Worm (Caenorhabditis elegans) whole organism, L3 larva: Measurements from ENCODE around the gene crt-1.

Experiments used
- R02D3.7 ChIP-seq: fragments of 150-350 bp; optimal IDR thresholded peaks from 2 replicates; lab custom pipeline; 2014; ENCODE audit warnings: missing biosample characterization, missing genetic modification characterization
- aly-2 ChIP-seq: fragments of 150-350 bp; optimal IDR thresholded peaks from 2 replicates; lab custom pipeline; 2014; ENCODE audit warnings: missing biosample characterization, missing genetic modification characterization
- ama-1 ChIP-seq: fragments of 150-350 bp; optimal IDR thresholded peaks from 2 replicates; lab custom pipeline; 2018
- ceh-28 ChIP-seq: fragments of 150-350 bp; optimal IDR thresholded peaks from 2 replicates; lab custom pipeline; 2014; ENCODE audit warnings: missing biosample characterization, missing genetic modification reagents, missing genetic modification characterization
- ceh-82 ChIP-seq: fragments of 150-350 bp; optimal IDR thresholded peaks from 2 replicates; lab custom pipeline; 2014; ENCODE audit warnings: missing biosample characterization, missing genetic modification characterization
- egl-27 ChIP-seq: sonication (generic microtip); optimal IDR thresholded peaks from 4 replicates; lab custom pipeline; 2017; ENCODE audit warnings: missing biosample characterization, missing genetic modification reagents, missing genetic modification characterization
- egl-5 ChIP-seq: fragments of 150-350 bp; optimal IDR thresholded peaks from 2 replicates; lab custom pipeline; 2017; ENCODE audit warnings: missing biosample characterization, missing genetic modification reagents, missing genetic modification characterization, inconsistent platforms
- elt-1 ChIP-seq: fragments of 150-350 bp; optimal IDR thresholded peaks from 2 replicates; lab custom pipeline; 2014; ENCODE audit warnings: missing biosample characterization, missing genetic modification characterization
- elt-2 ChIP-seq: sonication (generic microtip); optimal IDR thresholded peaks from 2 replicates; lab custom pipeline; 2016; ENCODE audit warnings: missing genetic modification reagents, mild to moderate bottlenecking, missing genetic modification characterization, missing compliant biosample characterization
- elt-3 ChIP-seq, 3 experiments: fragments of 150-350 bp in 1 of 3; sonication (generic microtip) in 2 of 3; optimal IDR thresholded peaks; 2 replicates in 2 of 3; 4 replicates in 1 of 3; lab custom pipeline; 2014 to 2017; ENCODE audit warnings: missing biosample characterization in 3 of 3, missing genetic modification characterization in 3 of 3
- eor-1 ChIP-seq, 2 experiments: fragments of 150-350 bp; optimal IDR thresholded peaks; 2 replicates each; lab custom pipeline; 2014 to 2018; ENCODE audit warnings: missing biosample characterization in 2 of 2, missing genetic modification characterization in 2 of 2
- fkh-10 ChIP-seq: sonication (generic microtip); optimal IDR thresholded peaks from 2 replicates; lab custom pipeline; 2017; ENCODE audit warnings: missing biosample characterization, missing genetic modification reagents, missing genetic modification characterization
- fos-1 ChIP-seq: fragments of 150-350 bp; optimal IDR thresholded peaks from 2 replicates; lab custom pipeline; 2014; ENCODE audit warnings: missing biosample characterization, missing genetic modification characterization
- hmg-11 ChIP-seq: sonication (generic microtip); optimal IDR thresholded peaks from 2 replicates; lab custom pipeline; 2016; ENCODE audit warnings: missing genetic modification characterization, missing compliant biosample characterization
- jun-1 ChIP-seq: fragments of 150-350 bp; optimal IDR thresholded peaks from 2 replicates; lab custom pipeline; 2014; ENCODE audit warnings: missing biosample characterization, missing genetic modification reagents, missing genetic modification characterization
- lin-15B ChIP-seq: fragments of 150-350 bp; optimal IDR thresholded peaks from 2 replicates; lab custom pipeline; 2014; ENCODE audit warnings: missing biosample characterization, missing genetic modification characterization
- lin-39 ChIP-seq: fragments of 150-350 bp; optimal IDR thresholded peaks from 2 replicates; lab custom pipeline; 2018; ENCODE audit warnings: missing biosample characterization, missing genetic modification reagents, missing genetic modification characterization
- lsy-12 ChIP-seq: sonication (generic microtip); optimal IDR thresholded peaks from 2 replicates; lab custom pipeline; 2016; ENCODE audit warnings: mild to moderate bottlenecking, missing genetic modification characterization, missing compliant biosample characterization
- mdl-1 ChIP-seq: fragments of 150-350 bp; optimal IDR thresholded peaks from 2 replicates; lab custom pipeline; 2014; ENCODE audit warnings: missing biosample characterization, missing genetic modification characterization
- mml-1 ChIP-seq: fragments of 150-350 bp; sonication (generic microtip); optimal IDR thresholded peaks from 3 replicates; lab custom pipeline; 2014; ENCODE audit warnings: missing biosample characterization, missing genetic modification characterization
- nfya-1 ChIP-seq: sonication (generic microtip); optimal IDR thresholded peaks from 2 replicates; lab custom pipeline; 2017; ENCODE audit warnings: missing genetic modification characterization, mild to moderate bottlenecking, missing compliant biosample characterization, antibody characterized with exemption, moderate library complexity; ENCODE audit not compliant: insufficient read depth
- nhr-11 ChIP-seq: fragments of 150-350 bp; optimal IDR thresholded peaks from 2 replicates; lab custom pipeline; 2014; ENCODE audit warnings: missing biosample characterization, missing genetic modification characterization
- nhr-12 ChIP-seq: fragments of 150-350 bp; optimal IDR thresholded peaks from 2 replicates; lab custom pipeline; 2014; ENCODE audit warnings: missing biosample characterization, missing genetic modification characterization
- nhr-23 ChIP-seq: fragments of 150-350 bp; optimal IDR thresholded peaks from 2 replicates; lab custom pipeline; 2014; ENCODE audit warnings: missing biosample characterization, missing genetic modification reagents, missing genetic modification characterization
- nhr-237 ChIP-seq: fragments of 150-350 bp; optimal IDR thresholded peaks from 2 replicates; lab custom pipeline; 2014; ENCODE audit warnings: missing biosample characterization, missing genetic modification characterization
- nhr-25 ChIP-seq: sonication (generic microtip); optimal IDR thresholded peaks from 2 replicates; lab custom pipeline; 2017; ENCODE audit warnings: missing biosample characterization, missing genetic modification characterization
- nhr-28 ChIP-seq: fragments of 150-350 bp; optimal IDR thresholded peaks from 2 replicates; lab custom pipeline; 2014; ENCODE audit warnings: missing biosample characterization, missing genetic modification characterization
- nhr-43 ChIP-seq: sonication (generic microtip); optimal IDR thresholded peaks from 2 replicates; lab custom pipeline; 2016; ENCODE audit warnings: mild to moderate bottlenecking, missing genetic modification characterization, missing compliant biosample characterization; ENCODE audit not compliant: poor library complexity, severe bottlenecking
- nhr-67 ChIP-seq: fragments of 150-350 bp; optimal IDR thresholded peaks from 2 replicates; lab custom pipeline; 2014; ENCODE audit warnings: missing biosample characterization, missing genetic modification characterization
- nhr-76 ChIP-seq: fragments of 150-350 bp; sonication (generic microtip); optimal IDR thresholded peaks from 5 replicates; lab custom pipeline; 2014; ENCODE audit warnings: missing biosample characterization, missing genetic modification characterization
- nhr-77 ChIP-seq: fragments of 150-350 bp; optimal IDR thresholded peaks from 2 replicates; lab custom pipeline; 2014; ENCODE audit warnings: missing biosample characterization, missing genetic modification characterization
- pha-4 ChIP-seq: fragments of 150-350 bp; optimal IDR thresholded peaks from 2 replicates; lab custom pipeline; 2014; ENCODE audit warnings: missing biosample characterization, missing genetic modification reagents, missing genetic modification characterization
- pqm-1 ChIP-seq: fragments of 150-350 bp; optimal IDR thresholded peaks from 2 replicates; lab custom pipeline; 2017; ENCODE audit warnings: missing biosample characterization, missing genetic modification characterization, inconsistent platforms
- sea-2 ChIP-seq: fragments of 150-350 bp; sonication (generic microtip); optimal IDR thresholded peaks from 4 replicates; lab custom pipeline; 2014; ENCODE audit warnings: missing biosample characterization, missing genetic modification reagents, missing genetic modification characterization
- skn-1 ChIP-seq: fragments of 150-350 bp; optimal IDR thresholded peaks from 2 replicates; lab custom pipeline; 2014; ENCODE audit warnings: missing biosample characterization, missing genetic modification characterization
- snpc-4 ChIP-seq: fragments of 150-350 bp; optimal IDR thresholded peaks from 2 replicates; lab custom pipeline; 2014; ENCODE audit warnings: missing biosample characterization, missing genetic modification characterization
- tbx-2 ChIP-seq: sonication (generic microtip); optimal IDR thresholded peaks from 2 replicates; lab custom pipeline; 2016; ENCODE audit warnings: mild to moderate bottlenecking, missing genetic modification characterization, missing compliant biosample characterization
- unc-39 ChIP-seq: sonication (generic microtip); optimal IDR thresholded peaks from 4 replicates; lab custom pipeline; 2017; ENCODE audit warnings: missing biosample characterization, missing genetic modification characterization
- unc-62 ChIP-seq: fragments of 150-350 bp; sonication (generic microtip); optimal IDR thresholded peaks from 4 replicates; lab custom pipeline; 2014; ENCODE audit warnings: missing biosample characterization, missing genetic modification reagents, missing genetic modification characterization
- zag-1 ChIP-seq: fragments of 150-350 bp; optimal IDR thresholded peaks from 2 replicates; lab custom pipeline; 2014; ENCODE audit warnings: missing biosample characterization, missing genetic modification characterization
- ztf-11 ChIP-seq: fragments of 150-350 bp; optimal IDR thresholded peaks from 2 replicates; lab custom pipeline; 2014; ENCODE audit warnings: missing biosample characterization, missing genetic modification characterization
- ztf-4 ChIP-seq: fragments of 150-350 bp; optimal IDR thresholded peaks from 2 replicates; lab custom pipeline; 2014; ENCODE audit warnings: missing biosample characterization, missing genetic modification characterization

The crt-1 gene

ce11 chrV:6100492-6101004 lies at the start of gene crt-1:
TSS of gene crt-1 (minus strand) at chrV:6100542.
- TF ChIP-seq pqm-1 (tag; lab: Kevin White, UChicago) = peak; percentile 55
- TF ChIP-seq fos-1 (tag; lab: Kevin White, UChicago) = no peak
- peak; percentile 40 for TF ChIP-seq mdl-1 (tag; lab: Kevin White, UChicago)
- TF ChIP-seq ceh-28 (tag; lab: Kevin White, UChicago) = peak; percentile 71
- TF ChIP-seq hmg-11 (tag; lab: Kevin White, UChicago) = peak; percentile 80
- TF ChIP-seq ama-1 (lab: Kevin White, UChicago) = peak; percentile 45
- peak; percentile 71 for TF ChIP-seq tbx-2
- peak; percentile 82 for TF ChIP-seq nhr-25
- peak; percentile 43 for TF ChIP-seq unc-62 (GFP tag; lab: Kevin White, UChicago)
- TF ChIP-seq elt-1 (tag; lab: Kevin White, UChicago) = peak; percentile 65
- TF ChIP-seq ztf-4 (tag; lab: Kevin White, UChicago) = peak; percentile 51
- peak in 1 of 3 experiments; percentile 20 for TF ChIP-seq elt-3 (tag; optimal IDR thresholded peaks at IDR 0.05; lab: Kevin White, UChicago)
- TF ChIP-seq lin-39 (tag; lab: Kevin White, UChicago) = peak; percentile 88
- TF ChIP-seq nfya-1 = peak; percentile 100
- peak; percentile 12 for TF ChIP-seq fkh-10 (GFP tag; lab: Kevin White, UChicago)
- TF ChIP-seq pha-4 (tag; lab: Kevin White, UChicago) = peak; percentile 84
- TF ChIP-seq R02D3.7 = peak; percentile 82
- no peak for TF ChIP-seq unc-39 (tag; lab: Kevin White, UChicago)
- no peak for TF ChIP-seq nhr-12
- TF ChIP-seq zag-1 = no peak
- peak; percentile 31 for TF ChIP-seq nhr-43 (tag; lab: Kevin White, UChicago)
- TF ChIP-seq nhr-23 (tag; lab: Kevin White, UChicago) = peak; percentile 83
- no peak for TF ChIP-seq nhr-28
- peak; percentile 79 for TF ChIP-seq skn-1
- TF ChIP-seq snpc-4 = peak; percentile 57
- TF ChIP-seq lin-15B (tag; lab: Kevin White, UChicago) = peak; percentile 97
- TF ChIP-seq ztf-11 (tag; lab: Kevin White, UChicago) = no peak
- peak; percentile 82 for TF ChIP-seq egl-5
- TF ChIP-seq eor-1 (tag; optimal IDR thresholded peaks at IDR 0.05; lab: Kevin White, UChicago) = no peak
- TF ChIP-seq jun-1 (tag; lab: Kevin White, UChicago) = peak; percentile 87
- TF ChIP-seq sea-2 (GFP tag; lab: Kevin White, UChicago) = no peak
- TF ChIP-seq aly-2 (tag; lab: Kevin White, UChicago) = no peak
- TF ChIP-seq nhr-76 = no peak
- no peak for TF ChIP-seq ceh-82 (tag; lab: Kevin White, UChicago)
- peak; percentile 44 for TF ChIP-seq nhr-11 (tag; lab: Kevin White, UChicago)
- TF ChIP-seq mml-1 = no peak
- TF ChIP-seq elt-2 = peak; percentile 93
- peak; percentile 97 for TF ChIP-seq lsy-12 (tag; lab: Kevin White, UChicago)
- no peak for TF ChIP-seq nhr-67 (tag; lab: Kevin White, UChicago)

DNA sequence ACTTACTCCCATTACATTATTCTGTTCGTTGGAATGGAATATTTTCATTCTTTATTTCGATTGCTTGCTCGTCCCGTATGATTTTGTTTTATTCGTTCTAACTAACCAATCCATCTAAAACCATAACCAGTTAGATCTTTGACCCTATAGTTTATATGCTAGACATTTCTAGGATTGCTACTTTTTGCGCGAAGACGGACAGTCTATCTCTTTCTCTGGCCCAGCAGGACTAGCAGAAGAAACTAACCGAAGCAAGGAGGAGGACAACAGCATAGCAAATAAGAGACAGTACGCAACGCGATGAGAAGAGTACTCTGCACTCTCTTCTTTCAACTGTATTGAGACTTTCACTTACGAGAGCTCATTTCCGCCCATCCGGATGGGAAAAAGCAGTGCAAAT lies 37.8 kb upstream of the crt-1 start:
- TF ChIP-seq pha-4 (tag; lab: Kevin White, UChicago) (peak; percentile 2), unc-39 (tag; lab: Kevin White, UChicago) (no peak)

DNA sequence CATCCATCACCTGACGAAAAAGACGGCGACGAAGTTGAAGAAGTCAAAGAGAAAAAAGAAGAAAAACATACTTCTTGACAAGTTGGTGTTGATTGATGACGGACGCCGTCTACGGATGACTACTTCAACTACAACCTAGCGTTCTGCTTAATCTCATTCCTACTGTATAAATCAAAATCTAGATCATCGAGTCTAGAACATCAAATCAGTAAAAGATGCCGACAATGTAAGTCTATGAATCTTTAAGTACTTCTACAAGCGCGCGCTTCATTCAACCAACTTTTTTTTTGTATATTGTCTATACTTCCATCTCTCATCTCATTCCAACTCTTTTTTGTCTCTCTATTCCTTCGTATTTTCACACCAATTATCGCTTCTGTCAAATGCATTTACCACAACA lies 35.1 kb upstream of the crt-1 start:
- TF ChIP-seq ama-1 (lab: Kevin White, UChicago) = no peak
- no peak for TF ChIP-seq nhr-77 (tag; lab: Kevin White, UChicago)
- TF ChIP-seq egl-27 (tag; lab: Kevin White, UChicago) = no peak
- TF ChIP-seq R02D3.7 = no peak
- TF ChIP-seq elt-3 (tag; optimal IDR thresholded peaks at IDR 0.05; lab: Kevin White, UChicago) = no peak
- no peak for TF ChIP-seq nhr-237
- TF ChIP-seq ceh-28 (tag; lab: Kevin White, UChicago) = no peak
- TF ChIP-seq nhr-23 (tag; lab: Kevin White, UChicago) = no peak
- TF ChIP-seq elt-2 = no peak
- TF ChIP-seq ztf-4 (tag; lab: Kevin White, UChicago) = no peak
- no peak for TF ChIP-seq jun-1 (tag; lab: Kevin White, UChicago)
- TF ChIP-seq tbx-2 = no peak
- no peak for TF ChIP-seq ztf-11 (tag; lab: Kevin White, UChicago)
